Worm (Caenorhabditis elegans) whole organism, L1 larva: Measurements from ENCODE around the gene Y39B6A.10.

Source experiments
- C04F5.9 ChIP-seq: sonication (generic microtip); optimal IDR thresholded peaks from 2 replicates; lab custom pipeline; 2016; ENCODE audit warnings: missing genetic modification characterization, missing compliant biosample characterization
- aly-2 ChIP-seq: fragments of 150-350 bp; optimal IDR thresholded peaks from 2 replicates; lab custom pipeline; 2014; ENCODE audit warnings: missing biosample characterization, missing genetic modification characterization
- blmp-1 ChIP-seq: fragments of 150-350 bp; optimal IDR thresholded peaks from 2 replicates; lab custom pipeline; 2014; ENCODE audit warnings: missing biosample characterization, missing genetic modification characterization
- ceh-8 ChIP-seq: fragments of 200-800 bp; sonication (Bioruptor generic); optimal IDR thresholded peaks from 2 replicates; lab custom pipeline; 2018; ENCODE audit warnings: mild to moderate bottlenecking, missing genetic modification characterization, moderate library complexity, missing compliant biosample characterization
- dpl-1 ChIP-seq, 3 experiments: fragments of 150-350 bp in 2 of 3; sonication (generic microtip) in 1 of 3; optimal IDR thresholded peaks; 2 replicates each; lab custom pipeline; 2014 to 2017; ENCODE audit warnings: missing biosample characterization in 3 of 3, missing genetic modification characterization in 3 of 3, missing genetic modification reagents in 3 of 3
- dsc-1 ChIP-seq: sonication (generic microtip); optimal IDR thresholded peaks from 2 replicates; lab custom pipeline; 2016; ENCODE audit warnings: mild to moderate bottlenecking, missing genetic modification characterization, missing compliant biosample characterization
- efl-1 ChIP-seq, 4 experiments: fragments of 150-350 bp; optimal IDR thresholded peaks in 3 of 4; peaks in 1 of 4; 1 replicate in 1 of 4; 2 replicates in 3 of 4; lab custom pipeline; 2014; ENCODE audit warnings: missing biosample characterization in 2 of 4, missing genetic modification characterization in 2 of 4, missing genetic modification reagents in 2 of 4
- efl-3 ChIP-seq: fragments of 200-800 bp; sonication (Bioruptor generic); optimal IDR thresholded peaks from 2 replicates; lab custom pipeline; 2018; ENCODE audit warnings: mild to moderate bottlenecking, missing genetic modification characterization, missing compliant biosample characterization
- egl-13 ChIP-seq: sonication (generic microtip); optimal IDR thresholded peaks from 2 replicates; lab custom pipeline; 2016; ENCODE audit warnings: missing genotype, missing genetic modification reagents, missing genetic modification characterization, missing compliant biosample characterization
- ets-5 ChIP-seq: fragments of 200-800 bp; sonication (Bioruptor generic); IDR thresholded peaks from 2 replicates; pipeline ENCODE4 v1.3.6; 2022; ENCODE audit warnings: missing genetic modification characterization, missing compliant biosample characterization
- fkh-8 ChIP-seq: sonication (generic microtip); optimal IDR thresholded peaks from 2 replicates; lab custom pipeline; 2016; ENCODE audit warnings: mild to moderate bottlenecking, missing genetic modification characterization, missing compliant biosample characterization
- fos-1 ChIP-seq: fragments of 150-350 bp; optimal IDR thresholded peaks from 2 replicates; lab custom pipeline; 2014; ENCODE audit warnings: missing biosample characterization, missing genetic modification characterization
- grh-1 ChIP-seq: fragments of 200-800 bp; sonication (Bioruptor generic); IDR thresholded peaks from 2 replicates; pipeline ENCODE4 v1.3.6; 2022; ENCODE audit warnings: missing genetic modification reagents, missing genetic modification characterization, missing compliant biosample characterization
- hlh-17 ChIP-seq: fragments of 200-800 bp; sonication (Bioruptor generic); optimal IDR thresholded peaks from 2 replicates; lab custom pipeline; 2018; ENCODE audit warnings: missing genetic modification characterization, mild to moderate bottlenecking, missing compliant biosample characterization, moderate library complexity, borderline replicate concordance
- isw-1 ChIP-seq: fragments of 200-800 bp; sonication (Bioruptor generic); IDR thresholded peaks from 2 replicates; pipeline ENCODE4 v1.3.6; 2022; ENCODE audit warnings: missing genetic modification characterization, missing compliant biosample characterization
- lin-13 ChIP-seq: fragments of 150-350 bp; optimal IDR thresholded peaks from 2 replicates; lab custom pipeline; 2014; ENCODE audit warnings: missing biosample characterization, missing genetic modification reagents, missing genetic modification characterization
- lin-15B ChIP-seq: fragments of 150-350 bp; sonication (generic microtip); optimal IDR thresholded peaks from 3 replicates; lab custom pipeline; 2014; ENCODE audit warnings: missing biosample characterization, missing genetic modification characterization
- lin-35 ChIP-seq, 2 experiments: fragments of 150-350 bp; optimal IDR thresholded peaks; 2 replicates each; lab custom pipeline; 2014; ENCODE audit warnings: missing biosample characterization in 2 of 2, missing genetic modification characterization in 2 of 2, missing genetic modification reagents in 2 of 2
- lsy-2 ChIP-seq, 2 experiments: fragments of 150-350 bp; optimal IDR thresholded peaks; 2 replicates each; lab custom pipeline; 2014; ENCODE audit warnings: missing biosample characterization in 2 of 2, missing genetic modification characterization in 2 of 2
- mep-1 ChIP-seq: fragments of 150-350 bp; optimal IDR thresholded peaks from 2 replicates; lab custom pipeline; 2014; ENCODE audit warnings: missing biosample characterization, missing genetic modification characterization
- nhr-19 ChIP-seq: fragments of 200-800 bp; sonication (Bioruptor generic); conservative IDR thresholded peaks from 2 replicates; pipeline ENCODE4 v1.3.6; 2022; ENCODE audit warnings: missing genetic modification characterization, missing compliant biosample characterization
- nhr-47 ChIP-seq: sonication (generic microtip); optimal IDR thresholded peaks from 2 replicates; lab custom pipeline; 2016; ENCODE audit warnings: mild to moderate bottlenecking, missing genetic modification characterization, moderate library complexity, missing compliant biosample characterization
- nhr-76 ChIP-seq: sonication (generic microtip); optimal IDR thresholded peaks from 2 replicates; lab custom pipeline; 2017; ENCODE audit warnings: missing biosample characterization, missing genetic modification characterization
- pax-3 ChIP-seq: fragments of 200-800 bp; sonication (Bioruptor generic); optimal IDR thresholded peaks from 2 replicates; lab custom pipeline; 2018; ENCODE audit warnings: mild to moderate bottlenecking, missing genetic modification characterization, moderate library complexity, missing compliant biosample characterization
- sptf-1 ChIP-seq: fragments of 150-350 bp; optimal IDR thresholded peaks from 2 replicates; lab custom pipeline; 2014; ENCODE audit warnings: missing biosample characterization, missing genetic modification characterization
- swsn-7 ChIP-seq: sonication (generic microtip); optimal IDR thresholded peaks from 2 replicates; lab custom pipeline; 2016; ENCODE audit warnings: missing genetic modification characterization, missing compliant biosample characterization
- unc-130 ChIP-seq: fragments of 150-350 bp; optimal IDR thresholded peaks from 2 replicates; lab custom pipeline; 2017; ENCODE audit warnings: missing biosample characterization, missing genetic modification characterization, inconsistent platforms
- unc-62 ChIP-seq: fragments of 150-350 bp; optimal IDR thresholded peaks from 2 replicates; lab custom pipeline; 2014; ENCODE audit warnings: missing biosample characterization, missing genetic modification reagents, missing genetic modification characterization
- vab-15 ChIP-seq: sonication (generic microtip); optimal IDR thresholded peaks from 2 replicates; lab custom pipeline; 2017; ENCODE audit warnings: missing genotype, mild to moderate bottlenecking, missing genetic modification characterization, missing compliant biosample characterization
- xbp-1 ChIP-seq: sonication (generic microtip); optimal IDR thresholded peaks from 2 replicates; lab custom pipeline; 2016; ENCODE audit warnings: missing genetic modification characterization, missing compliant biosample characterization
- zip-4 ChIP-seq: fragments of 200-800 bp; sonication (Bioruptor generic); optimal IDR thresholded peaks from 2 replicates; lab custom pipeline; 2018; ENCODE audit warnings: mild to moderate bottlenecking, missing genetic modification characterization, moderate library complexity, missing compliant biosample characterization
- ztf-11 ChIP-seq, 2 experiments: sonication (generic microtip); optimal IDR thresholded peaks; 2 replicates each; lab custom pipeline; 2016 to 2017; ENCODE audit warnings: missing genetic modification characterization in 2 of 2, missing biosample characterization in 1 of 2, missing compliant biosample characterization in 1 of 2

The Y39B6A.10 gene

DNA sequence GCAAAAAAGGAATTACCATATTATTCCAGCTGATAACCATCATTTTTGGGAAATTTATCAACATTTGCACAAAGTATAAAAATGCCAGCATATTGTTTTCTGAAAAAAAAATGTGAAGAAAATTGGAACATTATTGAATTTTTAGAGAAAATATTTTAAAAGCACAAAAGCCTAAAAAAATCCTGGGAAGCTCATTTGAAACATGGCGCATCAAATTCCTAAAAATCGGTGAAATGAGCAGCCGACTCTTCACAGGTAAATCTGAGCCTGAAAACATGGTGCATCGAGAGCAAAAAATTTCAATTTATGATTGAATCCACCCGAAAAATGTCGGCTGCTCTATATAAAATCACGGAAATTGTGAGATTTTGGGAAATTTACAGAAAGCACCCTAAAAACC lies 15.7 kb upstream of the Y39B6A.10 start, which contains the start of gene Y39B6A.7:
Gene Y39B6A.7 (minus strand): TSS at position 101 of the 400 bp plus-strand sequence.
- TF ChIP-seq dsc-1 (tag; lab: Kevin White, UChicago) (no peak), lin-15B (tag; lab: Kevin White, UChicago) (no peak), lin-13 (no peak), aly-2 (tag; lab: Kevin White, UChicago) (no peak), fkh-8 (no peak), unc-62 (GFP tag; lab: Kevin White, UChicago) (no peak), egl-13 (no peak), xbp-1 (no peak), grh-1 (GFP tag; lab: Robert Waterston, UW) (no peak), dpl-1 (GFP tag; optimal IDR thresholded peaks at IDR 0.05; lab: Kevin White, UChicago) (no peak), mep-1 (tag; lab: Kevin White, UChicago) (no peak)

DNA sequence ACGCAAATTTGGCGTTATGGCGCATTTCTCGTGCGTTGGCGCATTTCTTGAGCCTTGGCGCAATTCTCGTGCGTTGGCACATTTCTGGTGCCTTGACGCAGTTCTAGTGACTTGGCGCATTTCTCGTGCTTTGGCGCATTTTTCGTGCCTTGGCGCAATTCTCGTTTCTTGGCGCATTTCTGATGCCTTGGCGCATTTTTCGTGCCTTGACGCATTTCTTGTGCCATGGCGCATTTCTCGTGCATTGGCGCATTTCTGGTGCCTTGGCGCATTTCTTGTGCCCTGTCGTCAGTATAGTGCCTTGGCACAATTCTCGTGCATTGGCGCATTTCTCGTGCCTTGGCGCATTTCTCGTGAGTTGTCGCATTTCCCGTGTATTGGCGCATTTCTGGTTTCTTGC lies 14.9 kb upstream of the Y39B6A.10 start:
- no peak for TF ChIP-seq C04F5.9
- no peak for TF ChIP-seq lsy-2 (tag; optimal IDR thresholded peaks at IDR 0.05; lab: Kevin White, UChicago)
- no peak for TF ChIP-seq pax-3 (tag; lab: Kevin White, UChicago)
- no peak for TF ChIP-seq fos-1 (tag; lab: Kevin White, UChicago)

- TF ChIP-seq sptf-1 (tag; lab: Kevin White, UChicago) (no peak), lin-35 (GFP tag; optimal IDR thresholded peaks at IDR 0.05; lab: Kevin White, UChicago) (peak in 1 of 2 experiments; percentile 13), efl-1 (optimal IDR thresholded peaks at IDR 0.05; lab: Kevin White, UChicago) (no peak), efl-1 (GFP tag; optimal IDR thresholded peaks at IDR 0.05 in 1 of 2; lab: Kevin White, UChicago) (peak in 1 of 2 experiments; percentile 45), nhr-47 (tag; lab: Kevin White, UChicago) (peak; percentile 2), nhr-19 (GFP tag; lab: Robert Waterston, UW) (peak; percentile 28)
These were observed 9.2 kb upstream of the Y39B6A.10 start for ce11 chrV:19142595-19142994.

DNA sequence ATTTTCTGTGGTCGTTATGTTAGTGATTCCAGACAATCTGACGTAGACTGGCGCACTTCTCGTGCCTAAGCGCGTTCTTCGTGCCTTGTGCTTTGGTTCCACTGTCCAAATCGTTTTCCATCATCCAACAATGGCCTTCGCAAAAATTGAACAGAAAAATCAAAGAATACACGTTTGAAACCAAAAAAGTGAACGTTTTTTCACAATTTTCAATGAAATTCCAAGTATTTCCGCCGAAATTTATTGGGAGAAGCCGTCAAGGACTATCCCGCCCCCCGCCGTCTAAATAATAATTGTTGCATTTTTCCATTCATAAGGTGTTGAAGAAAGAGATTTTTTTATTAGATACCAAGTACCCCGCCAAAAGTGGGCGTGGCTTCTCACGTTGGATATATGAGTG lies 7.1 kb upstream of the Y39B6A.10 start, which contains the start of gene cpg-23:
Gene cpg-23 (plus strand): TSS at position 301 of the 400 bp plus-strand sequence.
- TF ChIP-seq nhr-19 (GFP tag; lab: Robert Waterston, UW) (no peak), isw-1 (GFP tag; lab: Robert Waterston, UW) (no peak), fos-1 (tag; lab: Kevin White, UChicago) (no peak), zip-4 (GFP tag; lab: Kevin White, UChicago) (no peak), unc-130 (tag; lab: Kevin White, UChicago) (no peak), nhr-76 (tag; lab: Kevin White, UChicago) (no peak), xbp-1 (no peak), hlh-17 (no peak), ets-5 (GFP tag; lab: Robert Waterston, UW) (no peak), efl-3 (GFP tag; lab: Kevin White, UChicago) (no peak), ztf-11 (tag; optimal IDR thresholded peaks at IDR 0.05; lab: Kevin White, UChicago) (no peak)

DNA sequence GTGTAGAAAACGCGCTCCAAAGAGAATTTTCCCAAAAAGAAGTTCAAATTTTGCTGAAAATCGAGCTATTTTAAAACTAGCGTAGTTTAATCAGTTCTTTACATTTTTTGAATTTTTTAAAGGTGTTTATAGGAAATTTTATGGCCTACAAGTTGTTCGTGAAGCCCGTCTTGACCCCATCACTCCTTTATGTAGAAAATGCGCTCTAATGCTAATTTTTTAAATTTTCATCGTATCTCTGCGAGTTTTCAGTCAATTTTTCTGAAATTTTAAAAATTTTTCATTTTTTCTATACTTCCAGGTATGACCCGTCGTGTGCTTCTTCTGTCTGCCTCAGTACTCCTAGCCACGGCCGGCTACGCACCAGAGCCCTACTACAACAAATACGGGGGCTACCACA lies 2.8 kb upstream of the Y39B6A.10 start, which contains the start of gene Y39B6A.9:
Gene Y39B6A.9 (plus strand): TSS at position 301 of the 400 bp plus-strand sequence.
- no peak for TF ChIP-seq vab-15 (tag; lab: Kevin White, UChicago)
- TF ChIP-seq ceh-8 (GFP tag; lab: Kevin White, UChicago), result no peak
- TF ChIP-seq swsn-7 (tag; lab: Kevin White, UChicago), result no peak
- no peak for TF ChIP-seq blmp-1 (tag; lab: Kevin White, UChicago)
- TF ChIP-seq, all 84 proteins: peak for 0
